Worm (Caenorhabditis elegans): ENCODE measurements around the gene F13E9.5.

Gene F13E9.5

ce11 chrIV:10904282-10904681 is 20.1 kb upstream of the F13E9.5 start, which contains the start of gene ZK596.3:
Gene ZK596.3, minus strand, starts transcription at chrIV:10904382.
- TF ChIP-seq odd-2 (tag; optimal IDR thresholded peaks at IDR 0.05) = no peak
- TF ChIP-seq pat-9 (tag; optimal IDR thresholded peaks at IDR 0.05) = no peak
- TF ChIP-seq C08G9.2 (tag; optimal IDR thresholded peaks at IDR 0.05) = no peak
- no peak for TF ChIP-seq unc-86 (tag; optimal IDR thresholded peaks at IDR 0.05)
- no peak for TF ChIP-seq lim-6 (tag; optimal IDR thresholded peaks at IDR 0.05)
- no peak for TF ChIP-seq ceh-2 (tag; optimal IDR thresholded peaks at IDR 0.05)
- no peak for TF ChIP-seq pax-1 (tag; optimal IDR thresholded peaks at IDR 0.05)
- TF ChIP-seq che-1 (tag; optimal IDR thresholded peaks at IDR 0.05) = no peak
- no peak for TF ChIP-seq pqm-1 (tag; optimal IDR thresholded peaks at IDR 0.05)
- no peak for TF ChIP-seq ceh-31 (tag; optimal IDR thresholded peaks at IDR 0.05)
- TF ChIP-seq nhr-11 (tag; optimal IDR thresholded peaks at IDR 0.05) = no peak
- no peak for TF ChIP-seq rnt-1 (tag; optimal IDR thresholded peaks at IDR 0.05)
- TF ChIP-seq sox-2 (GFP tag; IDR thresholded peaks at IDR 0.05) = no peak
- no peak for TF ChIP-seq ceh-19 (GFP tag; optimal IDR thresholded peaks at IDR 0.05)
- TF ChIP-seq fkh-10 (GFP tag; optimal IDR thresholded peaks at IDR 0.05) = no peak
- no peak for TF ChIP-seq F13H6.1 (tag; optimal IDR thresholded peaks at IDR 0.05)

- TF ChIP-seq madf-2 (tag; optimal IDR thresholded peaks at IDR 0.05) (no peak), ahr-1 (tag; optimal IDR thresholded peaks at IDR 0.05) (no peak), pag-3 (tag; optimal IDR thresholded peaks at IDR 0.05; ENCODE audit: borderline replicate concordance) (no peak), fkh-6 (tag; optimal IDR thresholded peaks at IDR 0.05) (no peak), pha-2 (tag; optimal IDR thresholded peaks at IDR 0.05) (no peak), ref-2 (tag; optimal IDR thresholded peaks at IDR 0.05) (no peak), tbx-2 (tag; optimal IDR thresholded peaks at IDR 0.05) (no peak), eyg-1 (tag; optimal IDR thresholded peaks at IDR 0.05) (no peak), pax-1 (tag; optimal IDR thresholded peaks at IDR 0.05) (no peak), ceh-34 (tag; optimal IDR thresholded peaks at IDR 0.05) (no peak), lim-6 (tag; optimal IDR thresholded peaks at IDR 0.05) (no peak), ztf-16 (tag; optimal IDR thresholded peaks at IDR 0.05) (no peak), K09A11.1 (tag; optimal IDR thresholded peaks at IDR 0.05; ENCODE audit: insufficient read depth) (no peak), fkh-10 (GFP tag; optimal IDR thresholded peaks at IDR 0.05) (no peak), Y22D7AL.16 (tag; optimal IDR thresholded peaks at IDR 0.05) (no peak)
Observed at ce11 chrIV:10902476-10902875, 18.3 kb upstream of the F13E9.5 start.

- TF ChIP-seq nhr-11 (tag; optimal IDR thresholded peaks at IDR 0.05) (no peak), sox-4 (tag; optimal IDR thresholded peaks at IDR 0.05) (no peak), T23F11.4 (GFP tag; optimal IDR thresholded peaks at IDR 0.05) (no peak), pax-1 (tag; optimal IDR thresholded peaks at IDR 0.05) (no peak), pqm-1 (tag; optimal IDR thresholded peaks at IDR 0.05) (no peak), dmd-4 (tag; optimal IDR thresholded peaks at IDR 0.05; ENCODE audit: borderline replicate concordance) (no peak), hlh-30 (tag; optimal IDR thresholded peaks at IDR 0.05; ENCODE audit: insufficient read depth) (no peak), ceh-45 (GFP tag; IDR thresholded peaks at IDR 0.05) (no peak), sdc-2 (tag; optimal IDR thresholded peaks at IDR 0.05) (no peak), che-1 (tag; optimal IDR thresholded peaks at IDR 0.05) (no peak), ref-2 (tag; optimal IDR thresholded peaks at IDR 0.05) (no peak), dve-1 (tag; optimal IDR thresholded peaks at IDR 0.05) (no peak), pha-4 (tag; optimal IDR thresholded peaks at IDR 0.05) (no peak), hlh-15 (tag; optimal IDR thresholded peaks at IDR 0.05) (no peak), ceh-24 (tag; optimal IDR thresholded peaks at IDR 0.05) (no peak)
Observed at ce11 chrIV:10900083-10900482, 15.9 kb upstream of the F13E9.5 start, which contains the start of gene srlf-30. Gene srlf-30, plus strand, starts transcription at chrIV:10900383.

ce11 chrIV:10899091-10899490 is 14.9 kb upstream of the F13E9.5 start, which contains the start of the genes F13E9.9 and F13E9.19:
Gene F13E9.9, minus strand, starts transcription at chrIV:10899191.
Gene F13E9.19, plus strand, starts transcription at chrIV:10899406.
- TF ChIP-seq sdc-2 (tag; optimal IDR thresholded peaks at IDR 0.05) (no peak), Y22D7AL.16 (tag; optimal IDR thresholded peaks at IDR 0.05) (no peak), hlh-30 (tag; optimal IDR thresholded peaks at IDR 0.05; ENCODE audit: insufficient read depth) (no peak)

Measured in whole organism, late embryonic.